Worm (Caenorhabditis elegans) whole organism, L4/young adult: Measurements from ENCODE around the gene grd-8.

ENCODE experiments used
- W03F9.2 ChIP-seq: fragments of 150-350 bp; optimal IDR thresholded peaks from 2 replicates; lab custom pipeline; 2014; ENCODE audit warnings: missing biosample characterization, missing genetic modification characterization
- him-1 ChIP-seq: sonication (generic microtip); optimal IDR thresholded peaks from 2 replicates; lab custom pipeline; 2016; ENCODE audit warnings: missing genotype, missing genetic modification reagents, missing genetic modification characterization, missing compliant biosample characterization

DNA sequence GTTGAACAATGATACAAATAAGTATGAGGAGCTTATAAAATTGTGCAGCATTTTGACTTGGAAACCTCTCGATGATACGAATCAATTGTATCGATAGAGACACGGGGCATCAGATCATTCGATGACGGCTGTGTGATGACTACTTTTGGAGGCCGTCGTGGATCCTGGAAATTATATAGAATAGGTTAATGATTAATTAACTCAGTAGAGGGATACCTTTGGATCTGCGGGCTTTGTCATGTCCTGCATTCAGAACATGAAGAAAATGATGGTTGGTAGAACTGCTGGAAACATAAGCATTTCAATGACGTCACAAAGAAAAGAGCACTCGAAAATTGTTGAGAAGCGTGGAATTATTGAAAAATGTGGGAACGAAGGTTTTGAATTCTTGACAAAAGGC lies 27.7 kb upstream of the grd-8 start, which contains the start of gene ZK742.6:
- no peak for TF ChIP-seq W03F9.2 (tag; lab: Kevin White, UChicago)
- no peak for TF ChIP-seq him-1 (tag; lab: Kevin White, UChicago)
